Fruit fly (Drosophila melanogaster): ENCODE results near the gene pps.

dm6 chr3R:12454492-12454891, 40.9 kb downstream of the pps start:
- no peak for TF ChIP-seq CG8478 (optimal IDR thresholded peaks at IDR 0.05)
- no peak for TF ChIP-seq CTCF (optimal IDR thresholded peaks at IDR 0.05)

All from S2 (cell line).